Fruit fly (Drosophila melanogaster) whole organism, embryonic: Measurements from ENCODE around the gene Rpt6R.
A peak's percentile ranks its signal among the peaks of the same experiment; 100 is the strongest.

Experiments used
- ATbp ChIP-seq: fragments of 200-800 bp; sonication (Bioruptor generic); optimal IDR thresholded peaks from 2 replicates; lab custom pipeline; 2017; ENCODE audit warnings: missing biosample characterization, mild to moderate bottlenecking, missing genetic modification characterization, missing genetic modification reagents
- CG10147 ChIP-seq: fragments of 200-800 bp; sonication (Bioruptor generic); optimal IDR thresholded peaks from 2 replicates; lab custom pipeline; 2019; ENCODE audit warnings: missing biosample characterization, mild to moderate bottlenecking, missing genetic modification characterization, moderate library complexity
- CG12155 ChIP-seq: fragments of 200-800 bp; sonication (Bioruptor generic); optimal IDR thresholded peaks from 3 replicates; lab custom pipeline; 2016; ENCODE audit warnings: missing biosample characterization, missing genetic modification characterization
- CG12219 ChIP-seq: fragments of 200-800 bp; sonication (Bioruptor generic); optimal IDR thresholded peaks from 3 replicates; lab custom pipeline; 2018; ENCODE audit warnings: missing biosample characterization, mild to moderate bottlenecking, missing genetic modification characterization
- CG12299 ChIP-seq: fragments of 200-800 bp; sonication (Bioruptor generic); optimal IDR thresholded peaks from 2 replicates; lab custom pipeline; 2018; ENCODE audit warnings: missing biosample characterization, mild to moderate bottlenecking, missing genetic modification characterization
- CG12744 ChIP-seq: fragments of 200-800 bp; sonication (Bioruptor generic); optimal IDR thresholded peaks from 2 replicates; lab custom pipeline; 2016; ENCODE audit warnings: missing biosample characterization, missing genetic modification characterization
- CG13287 ChIP-seq: fragments of 200-800 bp; sonication (Bioruptor generic); IDR thresholded peaks from 2 replicates; pipeline ENCODE4 v1.3.6; 2022; ENCODE audit warnings: missing biosample characterization, missing genetic modification characterization; ENCODE audit not compliant: partially characterized antibody
- CG14014 ChIP-seq: fragments of 200-800 bp; sonication (Bioruptor generic); IDR thresholded peaks from 2 replicates; pipeline ENCODE4 v1.3.6; 2022; ENCODE audit warnings: missing biosample characterization, missing genetic modification characterization
- CG15514 ChIP-seq: fragments of 200-800 bp; sonication (Bioruptor generic); optimal IDR thresholded peaks from 3 replicates; lab custom pipeline; 2017; ENCODE audit warnings: missing biosample characterization, missing genetic modification characterization, mild to moderate bottlenecking, moderate library complexity, missing genetic modification reagents
- CG15696 ChIP-seq: fragments of 200-800 bp; sonication (Bioruptor generic); optimal IDR thresholded peaks from 2 replicates; lab custom pipeline; 2019; ENCODE audit warnings: missing biosample characterization, mild to moderate bottlenecking, missing genetic modification characterization, moderate library complexity
- CG18764 ChIP-seq: fragments of 200-800 bp; sonication (Bioruptor generic); optimal IDR thresholded peaks from 3 replicates; lab custom pipeline; 2016; ENCODE audit warnings: missing biosample characterization, missing genetic modification characterization
- CG2712 ChIP-seq: fragments of 200-800 bp; optimal IDR thresholded peaks from 3 replicates; lab custom pipeline; 2019; ENCODE audit warnings: missing biosample characterization, mild to moderate bottlenecking, missing genetic modification characterization, moderate library complexity
- CG31365 ChIP-seq: fragments of 200-800 bp; sonication (Bioruptor generic); optimal IDR thresholded peaks from 2 replicates; lab custom pipeline; 2018; ENCODE audit warnings: missing biosample characterization, mild to moderate bottlenecking, missing genetic modification characterization
- CG31388 ChIP-seq: fragments of 200-800 bp; sonication (Bioruptor generic); optimal IDR thresholded peaks from 2 replicates; lab custom pipeline; 2016; ENCODE audit warnings: missing biosample characterization, missing genetic modification characterization
- CG32532 ChIP-seq: fragments of 200-800 bp; sonication (Bioruptor generic); IDR thresholded peaks from 2 replicates; pipeline ENCODE4 v1.3.6; 2022; ENCODE audit warnings: missing biosample characterization, missing genetic modification characterization
- CG3281 ChIP-seq: fragments of 200-800 bp; sonication (Bioruptor generic); optimal IDR thresholded peaks from 3 replicates; lab custom pipeline; 2017; ENCODE audit warnings: missing biosample characterization, mild to moderate bottlenecking, missing genetic modification characterization
- CG33557 ChIP-seq: fragments of 200-800 bp; sonication (Bioruptor generic); optimal IDR thresholded peaks from 2 replicates; lab custom pipeline; 2019; ENCODE audit warnings: missing biosample characterization, mild to moderate bottlenecking, missing genetic modification characterization, moderate library complexity
- CG34376 ChIP-seq: fragments of 200-800 bp; sonication (Bioruptor generic); optimal IDR thresholded peaks from 2 replicates; lab custom pipeline; 2018; ENCODE audit warnings: missing biosample characterization, mild to moderate bottlenecking, missing genetic modification characterization
- CG4282 ChIP-seq: fragments of 200-800 bp; sonication (Bioruptor generic); optimal IDR thresholded peaks from 2 replicates; lab custom pipeline; 2016; ENCODE audit warnings: missing biosample characterization, missing genetic modification characterization
- CG4360 ChIP-seq: fragments of 200-800 bp; sonication (Bioruptor generic); IDR thresholded peaks from 2 replicates; pipeline ENCODE4 v1.3.6; 2022; ENCODE audit warnings: missing biosample characterization, missing genetic modification characterization
- CG6654 ChIP-seq: fragments of 200-800 bp; sonication (Bioruptor generic); optimal IDR thresholded peaks from 2 replicates; lab custom pipeline; 2017; ENCODE audit warnings: missing biosample characterization, mild to moderate bottlenecking, missing genetic modification characterization
- CG7357 ChIP-seq: fragments of 200-800 bp; sonication (Bioruptor generic); IDR thresholded peaks from 3 replicates; pipeline ENCODE4 v1.3.6; 2022; ENCODE audit warnings: missing biosample characterization, missing genetic modification characterization
- CG8359 ChIP-seq: fragments of 200-800 bp; sonication (Bioruptor generic); optimal IDR thresholded peaks from 2 replicates; lab custom pipeline; 2017; ENCODE audit warnings: missing biosample characterization, mild to moderate bottlenecking, missing genetic modification characterization, borderline replicate concordance
- CG9215 ChIP-seq: fragments of 200-800 bp; sonication (Bioruptor generic); IDR thresholded peaks from 2 replicates; pipeline ENCODE4 v1.3.6; 2022; ENCODE audit warnings: missing biosample characterization, missing genetic modification characterization
- CG9727 ChIP-seq: fragments of 200-800 bp; sonication (Bioruptor generic); optimal IDR thresholded peaks from 3 replicates; lab custom pipeline; 2017; ENCODE audit warnings: missing biosample characterization, mild to moderate bottlenecking, missing genetic modification characterization
- CTCF ChIP-seq: fragments of 200-800 bp; sonication (Bioruptor generic); optimal IDR thresholded peaks from 2 replicates; lab custom pipeline; 2017; ENCODE audit warnings: missing biosample characterization, mild to moderate bottlenecking, missing genetic modification characterization, moderate library complexity
- Deaf1 ChIP-seq: fragments of 200-800 bp; optimal IDR thresholded peaks from 3 replicates; lab custom pipeline; 2019; ENCODE audit warnings: missing biosample characterization, mild to moderate bottlenecking, missing genetic modification characterization, moderate library complexity
- Dp ChIP-seq: fragments of 200-800 bp; sonication (Bioruptor generic); optimal IDR thresholded peaks from 2 replicates; lab custom pipeline; 2018; ENCODE audit warnings: missing biosample characterization, mild to moderate bottlenecking, missing genetic modification characterization, moderate library complexity
- Ets97D ChIP-seq: fragments of 200-800 bp; sonication (Bioruptor generic); optimal IDR thresholded peaks from 3 replicates; lab custom pipeline; 2016; ENCODE audit warnings: missing biosample characterization, missing genetic modification characterization
- HLH3B ChIP-seq: fragments of 200-800 bp; sonication (Bioruptor generic); IDR thresholded peaks from 2 replicates; pipeline ENCODE4 v1.3.6; 2022; ENCODE audit warnings: missing biosample characterization, missing genetic modification characterization
- Ravus ChIP-seq: fragments of 200-800 bp; sonication (Bioruptor generic); IDR thresholded peaks from 2 replicates; pipeline ENCODE4 v1.3.6; 2022; ENCODE audit warnings: missing biosample characterization, missing genetic modification characterization
- Rx ChIP-seq: fragments of 200-800 bp; sonication (Bioruptor generic); IDR thresholded peaks from 2 replicates; pipeline ENCODE4 v1.3.6; 2022; ENCODE audit warnings: missing biosample characterization, missing genetic modification characterization
- Scr ChIP-seq: fragments of 200-800 bp; sonication (Bioruptor generic); IDR thresholded peaks from 2 replicates; pipeline ENCODE4 v1.3.6; 2022; ENCODE audit warnings: missing biosample characterization, missing genetic modification characterization; ENCODE audit not compliant: partially characterized antibody
- ab ChIP-seq: fragments of 200-800 bp; sonication (Bioruptor generic); optimal IDR thresholded peaks from 2 replicates; lab custom pipeline; 2016; ENCODE audit warnings: missing biosample characterization, missing genetic modification characterization
- crol ChIP-seq: fragments of 200-800 bp; sonication (Bioruptor generic); IDR thresholded peaks from 2 replicates; pipeline ENCODE4 v1.3.6; 2022; ENCODE audit warnings: missing biosample characterization, missing genetic modification characterization
- cwo ChIP-seq: fragments of 200-800 bp; sonication (Bioruptor generic); optimal IDR thresholded peaks from 3 replicates; lab custom pipeline; 2017; ENCODE audit warnings: missing biosample characterization, missing genetic modification characterization, mild to moderate bottlenecking, moderate library complexity, missing genetic modification reagents
- da ChIP-seq: fragments of 200-800 bp; sonication (Bioruptor generic); optimal IDR thresholded peaks from 2 replicates; lab custom pipeline; 2016; ENCODE audit warnings: missing biosample characterization, missing genetic modification characterization
- dimm ChIP-seq: fragments of 200-800 bp; sonication (Bioruptor generic); IDR thresholded peaks from 2 replicates; pipeline ENCODE4 v1.3.6; 2022; ENCODE audit warnings: missing biosample characterization, missing genetic modification characterization
- eve ChIP-seq, 2 experiments: fragments of >200 bp; optimal IDR thresholded peaks; 2 replicates each; lab custom pipeline; 2017; ENCODE audit warnings: missing biosample characterization in 2 of 2, missing genetic modification characterization in 2 of 2
- exex ChIP-seq: fragments of 200-800 bp; sonication (Bioruptor generic); optimal IDR thresholded peaks from 4 replicates; lab custom pipeline; 2018; ENCODE audit warnings: missing biosample characterization, mild to moderate bottlenecking, missing genetic modification characterization, moderate library complexity
- gem ChIP-seq: fragments of 200-800 bp; sonication (Bioruptor generic); optimal IDR thresholded peaks from 2 replicates; lab custom pipeline; 2019; ENCODE audit warnings: missing biosample characterization, mild to moderate bottlenecking, missing genetic modification characterization, moderate library complexity
- hb ChIP-seq: fragments of 200-800 bp; sonication (Bioruptor generic); IDR thresholded peaks from 3 replicates; pipeline ENCODE4 v1.3.6; 2022; ENCODE audit warnings: missing biosample characterization, missing genetic modification characterization; ENCODE audit not compliant: partially characterized antibody
- hbn ChIP-seq: fragments of 200-800 bp; sonication (Bioruptor generic); IDR thresholded peaks from 2 replicates; pipeline ENCODE4 v1.3.6; 2022; ENCODE audit warnings: missing biosample characterization, missing genetic modification characterization; ENCODE audit not compliant: partially characterized antibody
- mam ChIP-seq: fragments of 200-800 bp; sonication (Bioruptor generic); optimal IDR thresholded peaks from 3 replicates; lab custom pipeline; 2016; ENCODE audit warnings: missing biosample characterization, missing genetic modification characterization
- row ChIP-seq: fragments of 200-800 bp; sonication (Bioruptor generic); IDR thresholded peaks from 3 replicates; pipeline ENCODE4 v1.3.6; 2022; ENCODE audit warnings: missing biosample characterization, missing genetic modification characterization
- scrt ChIP-seq: fragments of 200-800 bp; sonication (Bioruptor generic); optimal IDR thresholded peaks from 2 replicates; lab custom pipeline; 2018; ENCODE audit warnings: missing biosample characterization, mild to moderate bottlenecking, missing genetic modification characterization, moderate library complexity
- sim ChIP-seq: fragments of 200-800 bp; sonication (Bioruptor generic); IDR thresholded peaks from 2 replicates; pipeline ENCODE4 v1.3.6; 2022; ENCODE audit warnings: missing biosample characterization, missing genetic modification characterization
- slou ChIP-seq: fragments of 200-800 bp; sonication (Bioruptor generic); optimal IDR thresholded peaks from 3 replicates; lab custom pipeline; 2016; ENCODE audit warnings: missing biosample characterization, missing genetic modification characterization
- tna ChIP-seq: fragments of 200-800 bp; sonication (Bioruptor generic); IDR thresholded peaks from 2 replicates; pipeline ENCODE4 v1.3.6; 2022; ENCODE audit warnings: missing biosample characterization, missing genetic modification characterization; ENCODE audit not compliant: partially characterized antibody
- zen ChIP-seq: fragments of 200-800 bp; sonication (Bioruptor generic); optimal IDR thresholded peaks from 3 replicates; lab custom pipeline; 2018; ENCODE audit warnings: missing biosample characterization, mild to moderate bottlenecking, missing genetic modification characterization, moderate library complexity

Gene Rpt6R

dm6 chr3R:30570554-30571141, 12.8 kb downstream of the Rpt6R start:
- TF ChIP-seq CG13287 (no peak), tna (GFP tag; lab: Robert Waterston, UW) (no peak), CG15514 (GFP tag; lab: Kevin White, UChicago) (peak; percentile 31), CG15696 (tag; lab: Kevin White, UChicago) (peak; percentile 47), cwo (GFP tag; lab: Kevin White, UChicago) (no peak), CG12744 (peak; percentile 22), CG9215 (GFP tag; lab: Robert Waterston, UW) (peak; percentile 35; the same call in 1 of the 2 replicates), ATbp (peak; percentile 85), CG4282 (GFP tag; lab: Kevin White, UChicago) (no peak), CG4360 (GFP tag; lab: Robert Waterston, UW) (peak; percentile 26; the same call in 1 of the 2 replicates), Scr (GFP tag; lab: Robert Waterston, UW) (no peak), CG2712 (tag; lab: Kevin White, UChicago) (peak; percentile 90), HLH3B (GFP tag; lab: Robert Waterston, UW) (peak; percentile 84), ab (GFP tag; lab: Kevin White, UChicago) (no peak), scrt (GFP tag; lab: Kevin White, UChicago) (no peak), zen (peak; percentile 67), CG8359 (GFP tag; lab: Kevin White, UChicago) (peak; percentile 50), eve (GFP tag; optimal IDR thresholded peaks at IDR 0.05; lab: Kevin White, UChicago) (peak in 1 of 2 experiments; percentile 86), hb (GFP tag; lab: Robert Waterston, UW) (no peak), CG31388 (GFP tag; lab: Kevin White, UChicago) (peak; percentile 8), CG6654 (GFP tag; lab: Kevin White, UChicago) (peak; percentile 39), crol (GFP tag; lab: Robert Waterston, UW) (no peak), CG3281 (GFP tag; lab: Kevin White, UChicago) (peak; percentile 54), CG32532 (peak; percentile 64; the same call in 1 of the 2 replicates), slou (GFP tag; lab: Kevin White, UChicago) (no peak), CG9727 (peak; percentile 56), CG14014 (peak; percentile 68; the same call in 1 of the 2 replicates), CG18764 (GFP tag; lab: Kevin White, UChicago) (peak; percentile 42), CG12219 (GFP tag; lab: Kevin White, UChicago) (peak; percentile 82), exex (tag; lab: Kevin White, UChicago) (peak; percentile 5), hbn (GFP tag; lab: Robert Waterston, UW) (no peak), Ravus (GFP tag; lab: Robert Waterston, UW) (no peak; the same call in 1 of the 2 replicates), CG10147 (GFP tag; lab: Kevin White, UChicago) (peak; percentile 65), mam (GFP tag; lab: Kevin White, UChicago) (peak; percentile 58), Dp (GFP tag; lab: Kevin White, UChicago) (no peak), Rx (peak; percentile 62), sim (GFP tag; lab: Robert Waterston, UW) (peak; percentile 69; the same call in 1 of the 2 replicates), dimm (GFP tag; lab: Robert Waterston, UW) (peak; percentile 83), gem (tag; lab: Kevin White, UChicago) (peak; percentile 91), CTCF (no peak), Ets97D (GFP tag; lab: Kevin White, UChicago) (no peak), CG12155 (GFP tag; lab: Kevin White, UChicago) (peak; percentile 48), da (GFP tag; lab: Kevin White, UChicago) (no peak), row (peak; percentile 84), CG34376 (GFP tag; lab: Kevin White, UChicago) (no peak), Deaf1 (tag; lab: Kevin White, UChicago) (no peak), CG33557 (peak; percentile 74), CG31365 (tag; lab: Kevin White, UChicago) (peak; percentile 48), CG7357 (peak; percentile 56; the same call in 1 of the 3 replicates), CG12299 (peak; percentile 72)
